Worm (Caenorhabditis elegans) whole organism, early embryonic: ENCODE measurements around the gene mfsd-13.2.

Experiments
- B0310.2 ChIP-seq: sonication (generic microtip); optimal IDR thresholded peaks from 2 replicates; lab custom pipeline; 2016; ENCODE audit warnings: mild to moderate bottlenecking, missing genetic modification characterization, missing compliant biosample characterization
- F13C5.2 ChIP-seq: sonication (generic microtip); optimal IDR thresholded peaks from 2 replicates; lab custom pipeline; 2017; ENCODE audit warnings: mild to moderate bottlenecking, missing genetic modification characterization, inconsistent platforms, missing compliant biosample characterization
- aly-1 ChIP-seq: sonication (generic microtip); optimal IDR thresholded peaks from 2 replicates; lab custom pipeline; 2016; ENCODE audit warnings: missing genetic modification characterization, missing compliant biosample characterization
- ama-1 ChIP-seq: fragments of 150-350 bp; optimal IDR thresholded peaks from 2 replicates; lab custom pipeline; 2014
- ceh-13 ChIP-seq: fragments of 200-800 bp; sonication (Bioruptor generic); optimal IDR thresholded peaks from 2 replicates; lab custom pipeline; 2018; ENCODE audit warnings: mild to moderate bottlenecking, missing genetic modification characterization, missing compliant biosample characterization
- ceh-36 ChIP-seq: sonication (generic microtip); optimal IDR thresholded peaks from 2 replicates; lab custom pipeline; 2016; ENCODE audit warnings: missing genetic modification characterization, inconsistent platforms, missing compliant biosample characterization
- ets-7 ChIP-seq: sonication (generic microtip); optimal IDR thresholded peaks from 2 replicates; lab custom pipeline; 2016; ENCODE audit warnings: missing genotype, missing genetic modification characterization, missing compliant biosample characterization
- flt-1 ChIP-seq: fragments of 200-800 bp; sonication (Bioruptor generic); IDR thresholded peaks from 2 replicates; pipeline ENCODE4 v1.3.6; 2022; ENCODE audit warnings: missing genetic modification characterization, missing compliant biosample characterization
- hmbx-1 ChIP-seq: sonication (generic microtip); optimal IDR thresholded peaks from 2 replicates; lab custom pipeline; 2016; ENCODE audit warnings: mild to moderate bottlenecking, missing genetic modification characterization, missing compliant biosample characterization
- hmg-4 ChIP-seq: fragments of 200-800 bp; sonication (Bioruptor generic); optimal IDR thresholded peaks from 2 replicates; lab custom pipeline; 2018; ENCODE audit warnings: mild to moderate bottlenecking, missing genetic modification characterization, missing compliant biosample characterization
- hnd-1 ChIP-seq: sonication (generic microtip); optimal IDR thresholded peaks from 2 replicates; lab custom pipeline; 2016; ENCODE audit warnings: missing genetic modification characterization, missing compliant biosample characterization
- pes-1 ChIP-seq: fragments of 200-800 bp; sonication (Bioruptor generic); IDR thresholded peaks from 2 replicates; pipeline ENCODE4 v1.3.6; 2022; ENCODE audit warnings: missing genetic modification reagents, missing genetic modification characterization, missing compliant biosample characterization
- scrt-1 ChIP-seq: fragments of 200-800 bp; sonication (Bioruptor generic); IDR thresholded peaks from 2 replicates; pipeline ENCODE4 v1.3.6; 2022; ENCODE audit warnings: missing genetic modification characterization, missing compliant biosample characterization
- sea-1 ChIP-seq: fragments of 200-800 bp; sonication (Bioruptor generic); conservative IDR thresholded peaks from 2 replicates; pipeline ENCODE4 v1.3.6; 2022; ENCODE audit warnings: missing genetic modification characterization, missing compliant biosample characterization
- tbx-11 ChIP-seq: fragments of 200-800 bp; sonication (Bioruptor generic); IDR thresholded peaks from 2 replicates; pipeline ENCODE4 v1.3.6; 2022; ENCODE audit warnings: missing genetic modification characterization, missing compliant biosample characterization
- tbx-37 ChIP-seq: fragments of 200-800 bp; sonication (Bioruptor generic); conservative IDR thresholded peaks from 2 replicates; pipeline ENCODE4 v1.3.6; 2022; ENCODE audit warnings: missing genetic modification reagents, missing genetic modification characterization, missing compliant biosample characterization
- tra-4 ChIP-seq: sonication (generic microtip); optimal IDR thresholded peaks from 2 replicates; lab custom pipeline; 2017; ENCODE audit warnings: missing genetic modification characterization, missing compliant biosample characterization

mfsd-13.2 gene

ce11 chrII:7165749-7166148 is at the start of gene mfsd-13.2:
Gene mfsd-13.2, minus strand, starts transcription at chrII:7165849.
- TF ChIP-seq B0310.2 (tag; lab: Kevin White, UChicago) (no peak), hnd-1 (no peak), hmbx-1 (no peak), hmg-4 (GFP tag; lab: Kevin White, UChicago) (no peak), tbx-37 (no peak), flt-1 (GFP tag; lab: Robert Waterston, UW) (no peak), pes-1 (GFP tag; lab: Robert Waterston, UW) (no peak), ceh-13 (GFP tag; lab: Kevin White, UChicago) (no peak), aly-1 (no peak), tra-4 (tag; lab: Kevin White, UChicago) (no peak), ets-7 (no peak)

- TF ChIP-seq ets-7 (no peak), ama-1 (lab: Kevin White, UChicago) (no peak), ceh-13 (GFP tag; lab: Kevin White, UChicago) (no peak), scrt-1 (GFP tag; lab: Robert Waterston, UW) (no peak), tbx-11 (GFP tag; lab: Robert Waterston, UW) (no peak), tbx-37 (no peak), B0310.2 (tag; lab: Kevin White, UChicago) (no peak), flt-1 (GFP tag; lab: Robert Waterston, UW) (no peak), hmg-4 (GFP tag; lab: Kevin White, UChicago) (no peak), pes-1 (GFP tag; lab: Robert Waterston, UW) (no peak), F13C5.2 (tag; lab: Kevin White, UChicago) (no peak), aly-1 (no peak), hnd-1 (no peak), ceh-36 (tag; lab: Kevin White, UChicago) (no peak), sea-1 (GFP tag; lab: Robert Waterston, UW) (no peak), hmbx-1 (no peak), tra-4 (tag; lab: Kevin White, UChicago) (no peak)
Measured at ce11 chrII:7212059-7212458, 46.4 kb upstream of the mfsd-13.2 start, which contains the start of gene E04F6.9. Gene E04F6.9, minus strand, starts transcription at chrII:7212159.

ce11 chrII:7211280-7211679 is 45.6 kb upstream of the mfsd-13.2 start, which contains the start of gene E04F6.8:
Gene E04F6.8, minus strand, starts transcription at chrII:7211380.
- TF ChIP-seq hmg-4 (GFP tag; lab: Kevin White, UChicago) (no peak), F13C5.2 (tag; lab: Kevin White, UChicago) (no peak), tra-4 (tag; lab: Kevin White, UChicago) (no peak), pes-1 (GFP tag; lab: Robert Waterston, UW) (no peak), tbx-11 (GFP tag; lab: Robert Waterston, UW) (no peak), B0310.2 (tag; lab: Kevin White, UChicago) (no peak), ceh-36 (tag; lab: Kevin White, UChicago) (no peak), scrt-1 (GFP tag; lab: Robert Waterston, UW) (no peak), flt-1 (GFP tag; lab: Robert Waterston, UW) (no peak), aly-1 (no peak), ets-7 (no peak), hnd-1 (no peak), ama-1 (lab: Kevin White, UChicago) (no peak), ceh-13 (GFP tag; lab: Kevin White, UChicago) (no peak), hmbx-1 (no peak), tbx-37 (no peak), sea-1 (GFP tag; lab: Robert Waterston, UW) (no peak)

- TF ChIP-seq pes-1 (GFP tag; lab: Robert Waterston, UW), result no peak
- TF ChIP-seq aly-1, result no peak
- TF ChIP-seq sea-1 (GFP tag; lab: Robert Waterston, UW), result no peak
- TF ChIP-seq B0310.2 (tag; lab: Kevin White, UChicago), result no peak
- no peak for TF ChIP-seq hmg-4 (GFP tag; lab: Kevin White, UChicago)
- no peak for TF ChIP-seq tbx-37
- TF ChIP-seq hmbx-1, result no peak
- TF ChIP-seq tra-4 (tag; lab: Kevin White, UChicago), result no peak
- TF ChIP-seq flt-1 (GFP tag; lab: Robert Waterston, UW), result no peak
- TF ChIP-seq hnd-1, result no peak
- no peak for TF ChIP-seq ceh-36 (tag; lab: Kevin White, UChicago)
- no peak for TF ChIP-seq ceh-13 (GFP tag; lab: Kevin White, UChicago)
- no peak for TF ChIP-seq F13C5.2 (tag; lab: Kevin White, UChicago)
- TF ChIP-seq ets-7, result no peak
Measured at ce11 chrII:7210187-7210586, 44.5 kb upstream of the mfsd-13.2 start, which contains the start of gene E04F6.15. Gene E04F6.15, minus strand, starts transcription at chrII:7210287.

ce11 chrII:7208184-7208583 is 42.5 kb upstream of the mfsd-13.2 start, which contains the start of gene dhs-7:
Gene dhs-7, minus strand, starts transcription at chrII:7208460.
- no peak for TF ChIP-seq hmbx-1
- TF ChIP-seq B0310.2 (tag; lab: Kevin White, UChicago), result no peak
- no peak for TF ChIP-seq ceh-36 (tag; lab: Kevin White, UChicago)
- TF ChIP-seq scrt-1 (GFP tag; lab: Robert Waterston, UW), result no peak
- no peak for TF ChIP-seq ama-1 (lab: Kevin White, UChicago)
- no peak for TF ChIP-seq ceh-13 (GFP tag; lab: Kevin White, UChicago)
- TF ChIP-seq pes-1 (GFP tag; lab: Robert Waterston, UW), result no peak

- TF ChIP-seq aly-1 (no peak), ama-1 (lab: Kevin White, UChicago) (no peak), ets-7 (no peak), F13C5.2 (tag; lab: Kevin White, UChicago) (no peak), tra-4 (tag; lab: Kevin White, UChicago) (no peak), hnd-1 (no peak), tbx-37 (no peak), scrt-1 (GFP tag; lab: Robert Waterston, UW) (no peak)
Measured at ce11 chrII:7207649-7208048, 42.0 kb upstream of the mfsd-13.2 start.

DNA sequence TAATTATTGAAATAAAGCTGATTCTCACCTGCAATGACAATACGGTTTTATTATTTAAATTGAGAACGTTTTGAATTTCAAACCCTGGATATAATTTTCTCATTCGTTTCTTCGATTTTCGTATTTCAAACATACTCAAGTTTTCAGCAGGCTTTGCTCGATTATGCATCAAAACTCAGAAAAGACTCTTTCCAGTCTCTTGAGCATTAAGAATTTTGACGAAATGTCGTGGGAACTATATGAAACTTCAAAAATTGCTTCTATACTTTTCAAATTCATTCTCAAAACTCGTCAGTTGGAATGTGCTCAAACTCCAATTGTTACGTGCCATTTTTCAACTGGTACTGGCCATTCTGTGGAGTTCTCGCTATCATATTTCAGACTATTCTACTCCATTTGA is 39.7 kb upstream of the mfsd-13.2 start, which contains the start of gene srd-59:
TSS of gene srd-59 (plus strand) at position 301 of the 400 bp plus-strand sequence.
- no peak for TF ChIP-seq hnd-1
- TF ChIP-seq flt-1 (GFP tag; lab: Robert Waterston, UW), result no peak
- TF ChIP-seq tra-4 (tag; lab: Kevin White, UChicago), result no peak
- no peak for TF ChIP-seq ama-1 (lab: Kevin White, UChicago)
- TF ChIP-seq ets-7, result no peak
- no peak for TF ChIP-seq tbx-37
- TF ChIP-seq hmbx-1, result no peak
- no peak for TF ChIP-seq tbx-11 (GFP tag; lab: Robert Waterston, UW)
- no peak for TF ChIP-seq ceh-36 (tag; lab: Kevin White, UChicago)
- TF ChIP-seq B0310.2 (tag; lab: Kevin White, UChicago), result no peak
